Fruit fly (Drosophila melanogaster): ENCODE results near the gene GILT1.

- TF ChIP-seq pan (optimal IDR thresholded peaks at IDR 0.05): no peak
- TF ChIP-seq usp (GFP tag; optimal IDR thresholded peaks at IDR 0.05): no peak
- TF ChIP-seq CG8478 (optimal IDR thresholded peaks at IDR 0.05): no peak
- TF ChIP-seq EcR (GFP tag; optimal IDR thresholded peaks at IDR 0.05): no peak
- TF ChIP-seq psq (optimal IDR thresholded peaks at IDR 0.05): no peak
These were observed 37.2 kb downstream of the GILT1 start, which contains the start of gene Dic1 for dm6 chr3R:13364175-13365174.

Measured in whole organism.